Fruit fly (Drosophila melanogaster): ENCODE data around the gene Fur1.

The Fur1 gene

dm6 chr3R:25482463-25483173 is 9.8 kb upstream of the Fur1 start, which contains the start of the genes XNP, CG42488 and CG5116 (continued):
- TF ChIP-seq CG31388 (GFP tag; optimal IDR thresholded peaks at IDR 0.05), result no peak
- TF ChIP-seq sd (tag; optimal IDR thresholded peaks at IDR 0.05), result no peak
- no peak for TF ChIP-seq CG8281 (tag; optimal IDR thresholded peaks at IDR 0.05)
- peak; percentile 68 for TF ChIP-seq CG12391 (tag; optimal IDR thresholded peaks at IDR 0.05)
- no peak for TF ChIP-seq CG10462 (GFP tag; optimal IDR thresholded peaks at IDR 0.05)
- peak; percentile 68 for TF ChIP-seq CG3281 (GFP tag; optimal IDR thresholded peaks at IDR 0.05)
- TF ChIP-seq lab (GFP tag; optimal IDR thresholded peaks at IDR 0.05), result no peak
- TF ChIP-seq h (optimal IDR thresholded peaks at IDR 0.05), result no peak
- TF ChIP-seq psq (GFP tag; optimal IDR thresholded peaks at IDR 0.05), result peak; percentile 85
- TF ChIP-seq Dref (GFP tag; IDR thresholded peaks at IDR 0.05), result peak; percentile 79
- peak; percentile 19 for TF ChIP-seq CG8388 (GFP tag; optimal IDR thresholded peaks at IDR 0.05)
- TF ChIP-seq CG12942 (GFP tag; optimal IDR thresholded peaks at IDR 0.05), result peak; percentile 30
- no peak for TF ChIP-seq dati (GFP tag; IDR thresholded peaks at IDR 0.05)
- no peak for TF ChIP-seq pnt (GFP tag; optimal IDR thresholded peaks at IDR 0.05)
- no peak for TF ChIP-seq CG4730 (GFP tag; IDR thresholded peaks at IDR 0.05)
- TF ChIP-seq sens-2 (GFP tag; IDR thresholded peaks at IDR 0.05), result no peak
- no peak for TF ChIP-seq en (GFP tag; optimal IDR thresholded peaks at IDR 0.05)
- no peak for TF ChIP-seq CG30431 (GFP tag; optimal IDR thresholded peaks at IDR 0.05)
- TF ChIP-seq Doc2 (GFP tag; IDR thresholded peaks at IDR 0.05), result no peak
- TF ChIP-seq CG17912 (GFP tag; optimal IDR thresholded peaks at IDR 0.05), result no peak
- peak; percentile 93 for TF ChIP-seq tna (GFP tag; IDR thresholded peaks at IDR 0.05; ENCODE audit: partially characterized antibody)
- TF ChIP-seq fd64A (GFP tag; optimal IDR thresholded peaks at IDR 0.05), result no peak
- peak; percentile 65 for TF ChIP-seq CG1832 (GFP tag; optimal IDR thresholded peaks at IDR 0.05)
- TF ChIP-seq CG15601 (tag; optimal IDR thresholded peaks at IDR 0.05), result no peak
- no peak for TF ChIP-seq gfzf (GFP tag; optimal IDR thresholded peaks at IDR 0.05)
- peak; percentile 98 for TF ChIP-seq HLH4C (GFP tag; IDR thresholded peaks at IDR 0.05; ENCODE audit: partially characterized antibody)
- TF ChIP-seq toy (GFP tag; IDR thresholded peaks at IDR 0.05), result no peak
- no peak for TF ChIP-seq NC2β (GFP tag; optimal IDR thresholded peaks at IDR 0.05)
- TF ChIP-seq croc (GFP tag; conservative IDR thresholded peaks at IDR 0.05), result no peak
- TF ChIP-seq ewg (GFP tag; optimal IDR thresholded peaks at IDR 0.05), result peak; percentile 48
- TF ChIP-seq ftz-f1 (GFP tag; optimal IDR thresholded peaks at IDR 0.05), result peak; percentile 23
- TF ChIP-seq CG6175 (GFP tag; IDR thresholded peaks at IDR 0.05), result no peak
- peak; percentile 66 for TF ChIP-seq CG17829 (tag; optimal IDR thresholded peaks at IDR 0.05)
- TF ChIP-seq gsb-n (tag; optimal IDR thresholded peaks at IDR 0.05), result peak; percentile 44
- TF ChIP-seq CG18262 (tag; optimal IDR thresholded peaks at IDR 0.05), result no peak
- TF ChIP-seq gem (tag; optimal IDR thresholded peaks at IDR 0.05), result no peak
- TF ChIP-seq CG33557 (GFP tag; optimal IDR thresholded peaks at IDR 0.05), result peak; percentile 55
- TF ChIP-seq CG18619 (GFP tag; optimal IDR thresholded peaks at IDR 0.05), result peak; percentile 31
- no peak for TF ChIP-seq TFAM (GFP tag; optimal IDR thresholded peaks at IDR 0.05)
- no peak for TF ChIP-seq Mrtf (GFP tag; IDR thresholded peaks at IDR 0.05)
- peak in 1 of 2 experiments; percentile 63 for TF ChIP-seq insv (GFP tag; optimal IDR thresholded peaks at IDR 0.05)
- peak; percentile 29 for TF ChIP-seq Myb (GFP tag; optimal IDR thresholded peaks at IDR 0.05)
- TF ChIP-seq CG9215 (GFP tag; IDR thresholded peaks at IDR 0.05), result peak; percentile 30; the same call in 1 of the 2 replicates
- no peak for TF ChIP-seq CG8089 (GFP tag; optimal IDR thresholded peaks at IDR 0.05)
- TF ChIP-seq H15 (GFP tag; IDR thresholded peaks at IDR 0.05), result no peak
- peak; percentile 66 for TF ChIP-seq CG30020 (tag; optimal IDR thresholded peaks at IDR 0.05)
- no peak for TF ChIP-seq gsb (GFP tag; IDR thresholded peaks at IDR 0.05)
- TF ChIP-seq CG11398 (GFP tag; optimal IDR thresholded peaks at IDR 0.05), result no peak
- TF ChIP-seq Abd-B (GFP tag; optimal IDR thresholded peaks at IDR 0.05), result peak; percentile 71
- TF ChIP-seq BEAF-32 (GFP tag; optimal IDR thresholded peaks at IDR 0.05), result peak; percentile 99
